Worm (Caenorhabditis elegans): ENCODE data around the gene mom-1.

The mom-1 gene

ce11 chrX:6275343-6275742 lies 17.6 kb upstream of the mom-1 start:
- TF ChIP-seq unc-39 (tag; optimal IDR thresholded peaks at IDR 0.05) (no peak), unc-62 (GFP tag; optimal IDR thresholded peaks at IDR 0.05) (no peak), ham-2 (GFP tag; optimal IDR thresholded peaks at IDR 0.05) (no peak), unc-120 (tag; optimal IDR thresholded peaks at IDR 0.05; ENCODE audit: poor library complexity, severe bottlenecking) (no peak), lsy-2 (tag; optimal IDR thresholded peaks at IDR 0.05) (no peak)

- TF ChIP-seq lsy-2 (tag; optimal IDR thresholded peaks at IDR 0.05) (no peak), ceh-83 (GFP tag; optimal IDR thresholded peaks at IDR 0.05) (no peak), tbx-8 (GFP tag; optimal IDR thresholded peaks at IDR 0.05) (no peak)
Measured at ce11 chrX:6276701-6277100, 16.2 kb upstream of the mom-1 start.

ce11 chrX:6277252-6277651 lies 15.7 kb upstream of the mom-1 start:
- TF ChIP-seq sptf-1 (tag; optimal IDR thresholded peaks at IDR 0.05) = no peak
- no peak for TF ChIP-seq zip-8 (tag; optimal IDR thresholded peaks at IDR 0.05)
- no peak for TF ChIP-seq sem-2 (GFP tag; optimal IDR thresholded peaks at IDR 0.05)
- TF ChIP-seq nhr-2 (tag; optimal IDR thresholded peaks at IDR 0.05) = no peak
- TF ChIP-seq drap-1 (GFP tag; optimal IDR thresholded peaks at IDR 0.05) = no peak
- no peak for TF ChIP-seq ztf-11 (tag; optimal IDR thresholded peaks at IDR 0.05)
- TF ChIP-seq blmp-1 (tag; optimal IDR thresholded peaks at IDR 0.05) = no peak

- TF ChIP-seq tbx-8 (GFP tag; optimal IDR thresholded peaks at IDR 0.05) (no peak), nhr-76 (tag; optimal IDR thresholded peaks at IDR 0.05) (no peak)
Measured at ce11 chrX:6278296-6278695, 14.6 kb upstream of the mom-1 start.

ce11 chrX:6279625-6280024 lies 13.3 kb upstream of the mom-1 start, which contains the start of gene col-166:
TSS of gene col-166 (plus strand) at chrX:6280016.
- TF ChIP-seq mep-1 (tag; optimal IDR thresholded peaks at IDR 0.05) (no peak), unc-39 (tag; optimal IDR thresholded peaks at IDR 0.05) (no peak), ceh-83 (GFP tag; optimal IDR thresholded peaks at IDR 0.05) (no peak), blmp-1 (tag; optimal IDR thresholded peaks at IDR 0.05) (no peak), ceh-39 (tag; optimal IDR thresholded peaks at IDR 0.05) (no peak), M03D4.4 (tag; optimal IDR thresholded peaks at IDR 0.05) (no peak), flh-1 (GFP tag; optimal IDR thresholded peaks at IDR 0.05) (no peak), bed-3 (GFP tag; optimal IDR thresholded peaks at IDR 0.05) (no peak), drap-1 (GFP tag; optimal IDR thresholded peaks at IDR 0.05) (no peak), lin-32 (GFP tag; optimal IDR thresholded peaks at IDR 0.05) (no peak), ham-2 (GFP tag; optimal IDR thresholded peaks at IDR 0.05) (no peak), hlh-1 (tag; optimal IDR thresholded peaks at IDR 0.05) (no peak), nhr-12 (tag; optimal IDR thresholded peaks at IDR 0.05) (no peak), elt-1 (tag; optimal IDR thresholded peaks at IDR 0.05; ENCODE audit: borderline replicate concordance, insufficient read depth) (no peak), mab-5 (tag; optimal IDR thresholded peaks at IDR 0.05) (no peak), ztf-11 (tag; optimal IDR thresholded peaks at IDR 0.05) (no peak), zip-8 (tag; optimal IDR thresholded peaks at IDR 0.05) (no peak), mls-2 (tag; optimal IDR thresholded peaks at IDR 0.05) (no peak)

ce11 chrX:6280998-6281397 lies 11.9 kb upstream of the mom-1 start:
- TF ChIP-seq elt-1 (tag; optimal IDR thresholded peaks at IDR 0.05; ENCODE audit: borderline replicate concordance, insufficient read depth) = no peak
- TF ChIP-seq elt-3 (tag; optimal IDR thresholded peaks at IDR 0.05) = no peak
- no peak for TF ChIP-seq cnd-1 (tag; optimal IDR thresholded peaks at IDR 0.05)
- TF ChIP-seq unc-62 (GFP tag; optimal IDR thresholded peaks at IDR 0.05) = no peak
- TF ChIP-seq ham-2 (GFP tag; optimal IDR thresholded peaks at IDR 0.05) = no peak
- TF ChIP-seq unc-39 (tag; optimal IDR thresholded peaks at IDR 0.05) = no peak
- no peak for TF ChIP-seq mab-5 (tag; optimal IDR thresholded peaks at IDR 0.05)
- no peak for TF ChIP-seq nhr-237 (tag; optimal IDR thresholded peaks at IDR 0.05)
- no peak for TF ChIP-seq pha-4 (tag; optimal IDR thresholded peaks at IDR 0.05)
- no peak for TF ChIP-seq snpc-4 (tag; optimal IDR thresholded peaks at IDR 0.05)
- no peak for TF ChIP-seq mls-2 (tag; optimal IDR thresholded peaks at IDR 0.05)
- no peak for TF ChIP-seq sem-2 (GFP tag; optimal IDR thresholded peaks at IDR 0.05)
- no peak for TF ChIP-seq zip-8 (tag; optimal IDR thresholded peaks at IDR 0.05)
- no peak for TF ChIP-seq blmp-1 (tag; optimal IDR thresholded peaks at IDR 0.05)
- no peak for TF ChIP-seq M03D4.4 (tag; optimal IDR thresholded peaks at IDR 0.05)
- TF ChIP-seq ceh-39 (tag; optimal IDR thresholded peaks at IDR 0.05) = no peak
- TF ChIP-seq ztf-11 (tag; optimal IDR thresholded peaks at IDR 0.05) = no peak
- no peak for TF ChIP-seq drap-1 (GFP tag; optimal IDR thresholded peaks at IDR 0.05)
- TF ChIP-seq tbx-8 (GFP tag; optimal IDR thresholded peaks at IDR 0.05) = no peak
